Worm (Caenorhabditis elegans): Measurements from ENCODE around the gene polh-1.

polh-1 gene

DNA sequence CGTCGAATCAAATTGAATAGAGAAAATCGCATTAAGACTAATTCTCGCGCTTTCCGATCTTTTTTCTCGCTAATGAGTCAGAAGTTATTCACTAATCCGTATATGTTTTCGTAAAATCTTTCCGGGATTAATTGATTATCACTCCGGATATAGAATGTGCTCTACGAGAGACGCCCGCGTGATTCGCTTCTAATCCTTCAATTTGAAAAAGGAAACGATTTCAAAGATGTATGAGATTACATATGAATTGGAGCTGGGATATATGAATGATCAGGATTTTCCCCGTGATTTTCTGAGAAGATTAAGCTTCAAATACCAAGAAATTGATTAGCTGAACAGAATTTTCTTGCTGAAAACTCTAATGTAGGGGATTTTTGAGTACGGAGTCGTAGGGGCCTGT, 27.6 kb downstream of the polh-1 start:
- TF ChIP-seq sma-9 (GFP tag; optimal IDR thresholded peaks at IDR 0.05) = peak; percentile 88
- no peak for TF ChIP-seq sma-9 (tag; optimal IDR thresholded peaks at IDR 0.05)
- peak; percentile 11 for TF ChIP-seq nhr-21 (tag; optimal IDR thresholded peaks at IDR 0.05)
- TF ChIP-seq ztf-4 (tag; optimal IDR thresholded peaks at IDR 0.05) = no peak
- TF ChIP-seq dmd-4 (tag; optimal IDR thresholded peaks at IDR 0.05) = peak; percentile 38
- peak in 1 of 2 experiments; percentile 30 for TF ChIP-seq lsy-2 (tag; optimal IDR thresholded peaks at IDR 0.05)
- peak; percentile 23 for TF ChIP-seq C34F6.9 (tag; optimal IDR thresholded peaks at IDR 0.05)
- TF ChIP-seq mdl-1 (tag; optimal IDR thresholded peaks at IDR 0.05) = no peak

DNA sequence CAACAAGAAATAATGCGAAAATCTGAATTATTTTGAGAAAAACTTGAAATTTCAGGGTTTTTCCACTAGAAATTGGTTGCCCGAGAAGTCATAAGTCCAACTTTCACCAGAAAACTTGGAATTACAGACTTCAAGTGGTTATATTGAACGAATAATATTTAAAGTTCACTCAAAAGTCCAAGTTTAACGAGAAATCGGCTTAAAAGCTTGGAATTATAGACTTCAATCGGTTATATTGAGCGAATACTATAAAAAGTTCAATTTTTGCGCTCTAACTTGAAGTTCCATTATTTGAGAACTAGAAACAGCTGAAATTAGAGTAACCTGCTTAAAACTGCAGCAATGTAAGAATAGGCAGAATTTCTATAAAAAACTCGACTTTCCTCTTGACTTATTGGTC, 28.0 kb downstream of the polh-1 start:
- TF ChIP-seq ztf-11 (tag; optimal IDR thresholded peaks at IDR 0.05) (no peak), lin-13 (GFP tag; optimal IDR thresholded peaks at IDR 0.05) (no peak), nhr-21 (tag; optimal IDR thresholded peaks at IDR 0.05) (no peak), ama-1 (optimal IDR thresholded peaks at IDR 0.05) (no peak), alr-1 (tag; optimal IDR thresholded peaks at IDR 0.05) (no peak), mbf-1 (tag; optimal IDR thresholded peaks at IDR 0.05) (no peak), unc-39 (tag; optimal IDR thresholded peaks at IDR 0.05) (no peak), elt-1 (tag; optimal IDR thresholded peaks at IDR 0.05) (no peak), lin-11 (tag; optimal IDR thresholded peaks at IDR 0.05) (no peak)

DNA sequence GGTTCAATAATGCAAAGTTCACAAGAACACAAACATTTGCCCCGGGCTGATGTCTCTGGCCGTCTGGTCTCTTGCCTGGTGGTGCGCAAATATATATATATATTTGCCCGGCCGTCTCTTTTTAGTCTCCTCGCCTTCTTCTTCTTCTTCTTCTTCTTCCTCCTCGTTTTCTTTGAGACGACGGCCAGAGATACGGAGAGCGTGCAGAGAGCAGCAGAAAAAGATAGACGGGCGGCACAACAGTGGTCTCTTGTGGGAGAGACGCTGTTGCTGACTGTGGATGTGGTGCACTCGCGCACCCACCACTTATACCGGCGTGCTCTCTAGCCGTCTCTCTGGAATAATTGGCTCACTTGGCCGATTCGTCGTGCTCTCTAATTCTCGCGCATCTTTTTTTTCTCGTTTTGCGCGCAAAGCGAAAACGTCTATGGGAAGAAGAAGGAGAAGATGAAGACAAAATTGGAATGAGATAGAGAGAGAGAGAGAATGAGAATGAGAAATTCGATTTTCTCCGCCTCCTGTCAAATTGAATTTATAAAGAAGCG, 28.9 kb downstream of the polh-1 start:
- TF ChIP-seq snpc-4 (tag; optimal IDR thresholded peaks at IDR 0.05) (peak; percentile 86), ceh-82 (tag; optimal IDR thresholded peaks at IDR 0.05) (peak; percentile 57), Y55F3AM.14 (GFP tag; optimal IDR thresholded peaks at IDR 0.05) (peak; percentile 99), lin-39 (tag; optimal IDR thresholded peaks at IDR 0.05) (no peak), C34F6.9 (tag; optimal IDR thresholded peaks at IDR 0.05) (peak; percentile 85), elt-3 (tag; optimal IDR thresholded peaks at IDR 0.05) (no peak), ZK546.5 (tag; optimal IDR thresholded peaks at IDR 0.05) (no peak), F13H6.1 (tag; optimal IDR thresholded peaks at IDR 0.05) (peak; percentile 100), nhr-25 (tag; optimal IDR thresholded peaks at IDR 0.05) (peak; percentile 97), ztf-1 (GFP tag; conservative IDR thresholded peaks at IDR 0.05) (0 out of 2 replicates have a peak, but pooled peaks have one; percentile 90), zag-1 (tag; optimal IDR thresholded peaks at IDR 0.05) (peak; percentile 85), dmd-4 (tag; optimal IDR thresholded peaks at IDR 0.05) (no peak), nhr-21 (tag; optimal IDR thresholded peaks at IDR 0.05) (peak; percentile 98), nhr-12 (tag; optimal IDR thresholded peaks at IDR 0.05) (no peak), mbf-1 (tag; optimal IDR thresholded peaks at IDR 0.05) (peak; percentile 1), nhr-77 (tag; optimal IDR thresholded peaks at IDR 0.05) (no peak), alr-1 (tag; optimal IDR thresholded peaks at IDR 0.05) (no peak), nhr-10 (tag; optimal IDR thresholded peaks at IDR 0.05) (peak; percentile 73), sma-3 (GFP tag; optimal IDR thresholded peaks at IDR 0.05) (peak; percentile 98), mdl-1 (tag; optimal IDR thresholded peaks at IDR 0.05) (peak; percentile 96), aly-2 (tag; optimal IDR thresholded peaks at IDR 0.05) (no peak), lsy-2 (tag; optimal IDR thresholded peaks at IDR 0.05) (peak; percentile 71 to 92), nhr-129 (tag; optimal IDR thresholded peaks at IDR 0.05) (peak; percentile 88), ztf-11 (tag; optimal IDR thresholded peaks at IDR 0.05) (peak; percentile 36), ztf-4 (tag; optimal IDR thresholded peaks at IDR 0.05) (peak; percentile 77), peb-1 (tag; optimal IDR thresholded peaks at IDR 0.05) (no peak), elt-1 (tag; optimal IDR thresholded peaks at IDR 0.05) (peak; percentile 13), skn-1 (tag; optimal IDR thresholded peaks at IDR 0.05) (no peak), blmp-1 (tag; optimal IDR thresholded peaks at IDR 0.05; ENCODE audit: insufficient read depth) (peak; percentile 81), unc-55 (GFP tag; optimal IDR thresholded peaks at IDR 0.05) (peak; percentile 92), lin-13 (GFP tag; optimal IDR thresholded peaks at IDR 0.05) (peak; percentile 83), mab-5 (tag; optimal IDR thresholded peaks at IDR 0.05) (peak; percentile 95), unc-39 (tag; optimal IDR thresholded peaks at IDR 0.05) (no peak), fos-1 (tag; optimal IDR thresholded peaks at IDR 0.05) (peak; percentile 82), nhr-11 (tag; optimal IDR thresholded peaks at IDR 0.05) (no peak), unc-62 (GFP tag; optimal IDR thresholded peaks at IDR 0.05) (peak; percentile 48), crh-2 (tag; optimal IDR thresholded peaks at IDR 0.05) (peak; percentile 93), R02D3.7 (tag; optimal IDR thresholded peaks at IDR 0.05) (peak; percentile 31), sem-4 (tag; optimal IDR thresholded peaks at IDR 0.05) (peak; percentile 94), sma-9 (GFP tag; optimal IDR thresholded peaks at IDR 0.05) (peak; percentile 100), sma-9 (tag; optimal IDR thresholded peaks at IDR 0.05) (peak; percentile 98), nhr-237 (tag; optimal IDR thresholded peaks at IDR 0.05) (peak; percentile 74), egl-27 (tag; optimal IDR thresholded peaks at IDR 0.05) (peak; percentile 100), ama-1 (optimal IDR thresholded peaks at IDR 0.05) (peak; percentile 62), lin-11 (tag; optimal IDR thresholded peaks at IDR 0.05) (peak; percentile 84), gmeb-1 (tag; optimal IDR thresholded peaks at IDR 0.05) (peak; percentile 80), nhr-6 (tag; optimal IDR thresholded peaks at IDR 0.05) (peak; percentile 86), nhr-23 (tag; optimal IDR thresholded peaks at IDR 0.05) (no peak)

Measured in whole organism, L2 larva.